Worm (Caenorhabditis elegans): ENCODE results near the gene mrpl-10.
A peak's percentile ranks its signal among the peaks of the same experiment; 100 is the strongest.

The mrpl-10 gene

DNA sequence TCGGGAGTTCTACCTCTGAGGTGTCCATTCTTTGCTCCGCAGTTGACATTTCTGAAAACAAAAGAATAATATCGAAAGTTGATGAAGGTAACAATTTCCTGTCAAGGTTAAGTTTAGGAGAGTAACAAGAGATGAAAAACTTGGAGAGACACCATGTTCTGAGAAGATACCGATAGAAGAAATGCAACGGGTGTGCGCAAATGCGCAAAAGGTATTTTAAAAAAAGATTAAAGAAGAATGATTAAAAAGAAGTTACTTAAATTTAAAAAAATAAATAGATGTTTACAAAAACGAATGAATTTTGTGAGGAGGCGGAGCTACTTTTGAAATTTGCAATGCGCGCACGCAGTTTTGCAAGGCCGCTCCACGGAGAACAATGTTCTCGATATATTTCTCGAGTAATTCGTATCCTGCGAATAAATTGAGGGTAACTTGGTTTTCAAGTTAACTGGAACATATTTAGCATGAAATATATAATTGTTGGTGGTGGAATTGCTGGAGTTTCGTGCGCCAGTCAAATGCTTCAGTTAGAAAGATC, 46.8 kb upstream of the mrpl-10 start, which contains the start of the genes ran-3 and C26D10.3:
TSS of gene ran-3 (minus strand) at position 51 of the 538 bp plus-strand sequence.
TSS of gene C26D10.3 (plus strand) at position 385 of the 538 bp plus-strand sequence.
- TF ChIP-seq daf-8 (GFP tag; IDR thresholded peaks at IDR 0.05), result no peak
- peak; percentile 42 for TF ChIP-seq mep-1 (tag; optimal IDR thresholded peaks at IDR 0.05)
- TF ChIP-seq nhr-28 (tag; optimal IDR thresholded peaks at IDR 0.05), result no peak
- peak in 1 of 2 experiments; percentile 58 for TF ChIP-seq lsy-2 (tag; optimal IDR thresholded peaks at IDR 0.05)
- peak; percentile 69 for TF ChIP-seq dpl-1 (GFP tag; optimal IDR thresholded peaks at IDR 0.05)
- peak; percentile 17 for TF ChIP-seq rbr-2 (tag; optimal IDR thresholded peaks at IDR 0.05)
- TF ChIP-seq hif-1 (tag; optimal IDR thresholded peaks at IDR 0.05), result peak in 1 of 2 experiments; percentile 13
- peak; percentile 91 for TF ChIP-seq mes-2 (tag; optimal IDR thresholded peaks at IDR 0.05; ENCODE audit: poor library complexity, severe bottlenecking)
- no peak for TF ChIP-seq ceh-62 (tag; optimal IDR thresholded peaks at IDR 0.05)
- peak; percentile 21 for TF ChIP-seq dve-1 (tag; optimal IDR thresholded peaks at IDR 0.05; ENCODE audit: insufficient read depth)
- TF ChIP-seq daf-16 (GFP tag; optimal IDR thresholded peaks at IDR 0.05), result no peak
- TF ChIP-seq daf-16 (tag; optimal IDR thresholded peaks at IDR 0.05), result peak; percentile 62
- peak; percentile 51; the same call in 1 of the 2 replicates for TF ChIP-seq lin-38 (GFP tag; IDR thresholded peaks at IDR 0.05)

ce11 chrII:8321244-8321643, 42.9 kb upstream of the mrpl-10 start, which contains the start of gene shw-1:
TSS of gene shw-1 (minus strand) at chrII:8321471.
- TF ChIP-seq unc-62 (GFP tag; optimal IDR thresholded peaks at IDR 0.05 in 1 of 2), result peak in 1 of 2 experiments; percentile 78
- no peak for TF ChIP-seq unc-62 (tag; optimal IDR thresholded peaks at IDR 0.05)
- TF ChIP-seq pqm-1 (tag; optimal IDR thresholded peaks at IDR 0.05), result no peak
- peak; percentile 55 for TF ChIP-seq aha-1 (tag)
- TF ChIP-seq nhr-10 (tag; optimal IDR thresholded peaks at IDR 0.05), result no peak
- no peak for TF ChIP-seq mxl-2 (GFP tag; conservative IDR thresholded peaks at IDR 0.05)

DNA sequence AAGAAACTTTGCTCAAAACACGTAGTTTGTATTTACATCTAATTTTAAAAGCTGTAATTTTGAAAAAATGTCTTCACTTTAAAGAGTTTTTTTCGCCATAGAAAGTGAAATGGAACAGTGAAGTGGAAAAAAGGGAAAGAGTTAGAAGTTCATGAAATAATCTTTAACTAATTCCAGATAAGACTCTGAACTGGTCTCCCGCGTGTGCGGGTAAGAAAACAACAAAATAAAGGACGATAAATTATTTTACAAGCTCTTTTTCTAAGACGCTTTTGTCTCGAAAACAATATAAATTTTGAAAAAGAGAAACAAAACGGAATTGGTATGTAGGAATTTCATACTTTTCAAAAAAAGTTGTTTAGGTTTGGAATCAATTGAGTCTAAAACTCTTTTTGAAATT, 38.4 kb upstream of the mrpl-10 start:
- no peak for TF ChIP-seq arid-1 (GFP tag; conservative IDR thresholded peaks at IDR 0.05)
- TF ChIP-seq pha-4 (GFP tag; IDR thresholded peaks at IDR 0.05), result no peak
- no peak for TF ChIP-seq pha-4 (tag; optimal IDR thresholded peaks at IDR 0.05)
- TF ChIP-seq hlh-11 (tag; optimal IDR thresholded peaks at IDR 0.05), result no peak
- TF ChIP-seq unc-62 (GFP tag; optimal IDR thresholded peaks at IDR 0.05 in 1 of 2), result peak in 1 of 2 experiments; percentile 77
- TF ChIP-seq unc-62 (tag; optimal IDR thresholded peaks at IDR 0.05), result no peak

- no peak for TF ChIP-seq tra-1 (GFP tag; IDR thresholded peaks at IDR 0.05)
- TF ChIP-seq ceh-44 (GFP tag; IDR thresholded peaks at IDR 0.05), result no peak
- no peak for TF ChIP-seq set-16 (GFP tag; IDR thresholded peaks at IDR 0.05)
- no peak for TF ChIP-seq ceh-62 (tag; optimal IDR thresholded peaks at IDR 0.05)
- TF ChIP-seq nhr-77 (tag; optimal IDR thresholded peaks at IDR 0.05), result no peak
- TF ChIP-seq nhr-6 (tag; optimal IDR thresholded peaks at IDR 0.05), result no peak
- peak in 1 of 2 experiments; percentile 30 for TF ChIP-seq unc-62 (GFP tag; optimal IDR thresholded peaks at IDR 0.05 in 1 of 2)
- TF ChIP-seq unc-62 (tag; optimal IDR thresholded peaks at IDR 0.05), result no peak
- TF ChIP-seq Y105C5A.15 (GFP tag; IDR thresholded peaks at IDR 0.05), result no peak
- TF ChIP-seq aha-1 (tag), result peak; percentile 91
- no peak for TF ChIP-seq lin-29 (GFP tag; IDR thresholded peaks at IDR 0.05)
- no peak for TF ChIP-seq snpc-4 (tag; optimal IDR thresholded peaks at IDR 0.05)
- no peak for TF ChIP-seq sdz-12 (GFP tag; optimal IDR thresholded peaks at IDR 0.05)
- TF ChIP-seq F49E8.2 (tag; optimal IDR thresholded peaks at IDR 0.05; ENCODE audit: borderline replicate concordance), result no peak
- no peak for TF ChIP-seq Y48G9A.11 (GFP tag; IDR thresholded peaks at IDR 0.05)
- TF ChIP-seq nhr-11 (tag; optimal IDR thresholded peaks at IDR 0.05), result no peak
- no peak for TF ChIP-seq egl-27 (tag; optimal IDR thresholded peaks at IDR 0.05)
- no peak for TF ChIP-seq R02D3.7 (tag; optimal IDR thresholded peaks at IDR 0.05)
Observed at ce11 chrII:8314768-8315167, 36.5 kb upstream of the mrpl-10 start.
